Worm (Caenorhabditis elegans) whole organism, L1 larva: ENCODE results near the gene his-24.

Experiments used
- elt-2 ChIP-seq: sonication (generic microtip); optimal IDR thresholded peaks from 2 replicates; lab custom pipeline; 2016; ENCODE audit warnings: missing genetic modification characterization, mild to moderate bottlenecking, inconsistent platforms, missing compliant biosample characterization, missing genetic modification reagents
- grh-1 ChIP-seq: fragments of 200-800 bp; sonication (Bioruptor generic); IDR thresholded peaks from 2 replicates; pipeline ENCODE4 v1.3.6; 2022; ENCODE audit warnings: missing genetic modification reagents, missing genetic modification characterization, missing compliant biosample characterization

Gene his-24

ce11 chrX:14539468-14539867 lies 49.6 kb downstream of the his-24 start:
- TF ChIP-seq grh-1 = no peak
- peak; percentile 47 for TF ChIP-seq elt-2 (tag; lab: Kevin White, UChicago)
